Worm (Caenorhabditis elegans): ENCODE measurements around the gene C14C10.5.
A peak's percentile ranks its signal among the peaks of the same experiment; 100 is the strongest.

ce11 chrV:12649636-12650035, 49.6 kb downstream of the C14C10.5 start, which contains the start of gene lin-25:
- no peak for TF ChIP-seq dao-5 (tag; optimal IDR thresholded peaks at IDR 0.05)
- no peak for TF ChIP-seq him-1 (tag; optimal IDR thresholded peaks at IDR 0.05)
- peak; percentile 50 for TF ChIP-seq W03F9.2 (tag; optimal IDR thresholded peaks at IDR 0.05)

All from whole organism, L4/young adult.